Worm (Caenorhabditis elegans): Measurements from ENCODE around the gene ZK856.5.

Gene ZK856.5

DNA sequence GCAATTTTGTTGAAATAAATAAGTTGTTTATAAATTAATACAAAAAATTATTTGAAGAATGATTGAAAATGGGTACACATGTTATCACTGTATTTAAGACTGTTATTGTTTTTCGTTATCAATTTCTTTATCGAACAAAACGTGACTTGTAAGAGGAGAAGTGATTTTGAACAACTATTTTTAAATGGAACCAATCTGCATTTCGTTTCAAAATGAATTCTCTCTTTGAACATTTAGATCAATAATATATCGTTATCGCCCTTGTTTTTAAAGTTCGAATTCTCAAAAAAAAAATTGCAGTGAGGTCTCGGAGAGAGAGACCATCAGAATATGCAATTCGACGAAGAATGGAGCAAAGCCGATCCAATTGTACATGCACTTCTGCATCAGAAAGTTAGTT, 10.7 kb downstream of the ZK856.5 start, which contains the start of gene cul-5:
cul-5 (plus strand) TSS at position 301 of the 400 bp plus-strand sequence.
- TF ChIP-seq T22C8.4 (GFP tag; IDR thresholded peaks at IDR 0.05) = no peak
- no peak for TF ChIP-seq ref-1 (GFP tag; conservative IDR thresholded peaks at IDR 0.05)
- no peak for TF ChIP-seq klf-2 (GFP tag; conservative IDR thresholded peaks at IDR 0.05)
- no peak for TF ChIP-seq tab-1 (GFP tag; IDR thresholded peaks at IDR 0.05)
- no peak for TF ChIP-seq flt-1 (GFP tag; IDR thresholded peaks at IDR 0.05)
- no peak for TF ChIP-seq med-1 (GFP tag; optimal IDR thresholded peaks at IDR 0.05; ENCODE audit: insufficient read depth)
- no peak for TF ChIP-seq ztf-29 (GFP tag; IDR thresholded peaks at IDR 0.05)
- TF ChIP-seq ztf-23 (GFP tag; IDR thresholded peaks at IDR 0.05) = no peak
- no peak for TF ChIP-seq cog-1 (tag; optimal IDR thresholded peaks at IDR 0.05)

ce11 chrV:10178166-10178565, 11.8 kb downstream of the ZK856.5 start:
- peak; percentile 46 for TF ChIP-seq cog-1 (tag; optimal IDR thresholded peaks at IDR 0.05)
- TF ChIP-seq tab-1 (GFP tag; IDR thresholded peaks at IDR 0.05) = no peak

DNA sequence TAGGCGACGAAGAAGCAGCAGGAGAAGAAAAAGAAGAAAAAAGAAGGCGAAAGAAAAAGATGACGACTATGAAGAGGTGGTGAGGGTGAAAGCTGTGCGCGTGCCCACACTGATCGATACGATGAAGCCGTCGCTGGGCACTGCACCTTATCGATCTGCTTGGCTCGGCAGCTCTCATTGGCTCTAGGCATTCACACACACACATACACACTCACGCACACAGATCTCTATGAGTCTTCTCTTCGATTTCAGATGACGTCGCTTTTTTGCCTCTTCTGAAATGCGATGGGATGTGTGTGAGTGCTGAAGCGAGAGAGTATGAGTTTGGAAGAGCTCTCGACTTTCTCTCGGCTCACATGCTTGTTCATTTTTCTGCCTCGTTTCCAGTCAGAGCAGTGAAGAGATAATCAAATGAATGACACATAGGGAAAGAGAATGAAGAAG, 15.3 kb downstream of the ZK856.5 start:
- TF ChIP-seq ref-1 (GFP tag; conservative IDR thresholded peaks at IDR 0.05) (no peak), cog-1 (tag; optimal IDR thresholded peaks at IDR 0.05) (no peak), T22C8.4 (GFP tag; IDR thresholded peaks at IDR 0.05) (peak; percentile 79), klf-2 (GFP tag; conservative IDR thresholded peaks at IDR 0.05) (no peak)

ce11 chrV:10173653-10174052, 16.3 kb downstream of the ZK856.5 start, which contains the start of gene egl-3:
egl-3 (minus strand) TSS chrV:10173753.
- TF ChIP-seq klf-2 (GFP tag; conservative IDR thresholded peaks at IDR 0.05) = no peak
- no peak for TF ChIP-seq T22C8.4 (GFP tag; IDR thresholded peaks at IDR 0.05)
- no peak for TF ChIP-seq med-1 (GFP tag; optimal IDR thresholded peaks at IDR 0.05; ENCODE audit: insufficient read depth)
- no peak for TF ChIP-seq ztf-29 (GFP tag; IDR thresholded peaks at IDR 0.05)
- no peak for TF ChIP-seq cog-1 (tag; optimal IDR thresholded peaks at IDR 0.05)
- no peak for TF ChIP-seq flt-1 (GFP tag; IDR thresholded peaks at IDR 0.05)

ce11 chrV:10168870-10169269, 21.1 kb downstream of the ZK856.5 start:
- TF ChIP-seq ztf-23 (GFP tag; IDR thresholded peaks at IDR 0.05) (no peak), tab-1 (GFP tag; IDR thresholded peaks at IDR 0.05) (no peak), med-1 (GFP tag; optimal IDR thresholded peaks at IDR 0.05; ENCODE audit: insufficient read depth) (no peak), ref-1 (GFP tag; conservative IDR thresholded peaks at IDR 0.05) (no peak), ztf-29 (GFP tag; IDR thresholded peaks at IDR 0.05) (no peak), klf-2 (GFP tag; conservative IDR thresholded peaks at IDR 0.05) (no peak), flt-1 (GFP tag; IDR thresholded peaks at IDR 0.05) (no peak), cog-1 (tag; optimal IDR thresholded peaks at IDR 0.05) (no peak), T22C8.4 (GFP tag; IDR thresholded peaks at IDR 0.05) (no peak)

ce11 chrV:10166368-10166767, 23.6 kb downstream of the ZK856.5 start, which contains the start of gene C51E3.6:
C51E3.6 (minus strand) TSS chrV:10166468.
- TF ChIP-seq cog-1 (tag; optimal IDR thresholded peaks at IDR 0.05) = no peak
- no peak for TF ChIP-seq ztf-23 (GFP tag; IDR thresholded peaks at IDR 0.05)
- no peak for TF ChIP-seq flt-1 (GFP tag; IDR thresholded peaks at IDR 0.05)
- no peak for TF ChIP-seq ref-1 (GFP tag; conservative IDR thresholded peaks at IDR 0.05)
- TF ChIP-seq klf-2 (GFP tag; conservative IDR thresholded peaks at IDR 0.05) = no peak

- no peak for TF ChIP-seq klf-2 (GFP tag; conservative IDR thresholded peaks at IDR 0.05)
- TF ChIP-seq ztf-23 (GFP tag; IDR thresholded peaks at IDR 0.05) = no peak
- TF ChIP-seq T22C8.4 (GFP tag; IDR thresholded peaks at IDR 0.05) = no peak
- no peak for TF ChIP-seq flt-1 (GFP tag; IDR thresholded peaks at IDR 0.05)
- no peak for TF ChIP-seq ref-1 (GFP tag; conservative IDR thresholded peaks at IDR 0.05)
- no peak for TF ChIP-seq tab-1 (GFP tag; IDR thresholded peaks at IDR 0.05)
- TF ChIP-seq ztf-29 (GFP tag; IDR thresholded peaks at IDR 0.05) = no peak
- no peak for TF ChIP-seq cog-1 (tag; optimal IDR thresholded peaks at IDR 0.05)
- no peak for TF ChIP-seq med-1 (GFP tag; optimal IDR thresholded peaks at IDR 0.05; ENCODE audit: insufficient read depth)
Observed at ce11 chrV:10160954-10161353, 29.0 kb downstream of the ZK856.5 start, which contains the start of gene C51E3.10. C51E3.10 (minus strand) TSS chrV:10161134.

- TF ChIP-seq cog-1 (tag; optimal IDR thresholded peaks at IDR 0.05) (no peak), klf-2 (GFP tag; conservative IDR thresholded peaks at IDR 0.05) (no peak), med-1 (GFP tag; optimal IDR thresholded peaks at IDR 0.05; ENCODE audit: insufficient read depth) (no peak), ref-1 (GFP tag; conservative IDR thresholded peaks at IDR 0.05) (no peak), ztf-29 (GFP tag; IDR thresholded peaks at IDR 0.05) (no peak), tab-1 (GFP tag; IDR thresholded peaks at IDR 0.05) (no peak), T22C8.4 (GFP tag; IDR thresholded peaks at IDR 0.05) (no peak), ztf-23 (GFP tag; IDR thresholded peaks at IDR 0.05) (no peak), flt-1 (GFP tag; IDR thresholded peaks at IDR 0.05) (no peak)
Observed at ce11 chrV:10159972-10160371, 30.0 kb downstream of the ZK856.5 start.

DNA sequence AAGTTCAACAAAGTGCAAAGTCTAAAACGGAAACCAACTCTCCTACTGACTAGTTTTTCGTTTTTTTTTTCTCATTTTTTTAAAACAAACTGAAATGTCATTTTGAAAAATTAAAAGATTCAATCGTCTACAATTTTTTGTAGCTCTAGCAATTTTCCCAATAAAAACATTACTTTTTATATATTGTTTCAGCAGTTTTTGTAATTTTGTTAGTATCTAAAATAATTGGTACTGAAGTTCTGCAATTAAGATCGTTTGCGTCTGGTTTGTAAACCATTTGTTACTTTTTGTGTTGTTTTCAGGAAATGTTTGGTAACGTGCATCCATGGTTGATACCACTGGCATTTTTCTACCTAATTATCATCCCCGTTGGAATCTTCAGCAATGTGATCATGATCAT, 31.4 kb downstream of the ZK856.5 start, which contains the start of gene srsx-30:
srsx-30 (plus strand) TSS at position 301 of the 400 bp plus-strand sequence.
- no peak for TF ChIP-seq flt-1 (GFP tag; IDR thresholded peaks at IDR 0.05)
- no peak for TF ChIP-seq ref-1 (GFP tag; conservative IDR thresholded peaks at IDR 0.05)

DNA sequence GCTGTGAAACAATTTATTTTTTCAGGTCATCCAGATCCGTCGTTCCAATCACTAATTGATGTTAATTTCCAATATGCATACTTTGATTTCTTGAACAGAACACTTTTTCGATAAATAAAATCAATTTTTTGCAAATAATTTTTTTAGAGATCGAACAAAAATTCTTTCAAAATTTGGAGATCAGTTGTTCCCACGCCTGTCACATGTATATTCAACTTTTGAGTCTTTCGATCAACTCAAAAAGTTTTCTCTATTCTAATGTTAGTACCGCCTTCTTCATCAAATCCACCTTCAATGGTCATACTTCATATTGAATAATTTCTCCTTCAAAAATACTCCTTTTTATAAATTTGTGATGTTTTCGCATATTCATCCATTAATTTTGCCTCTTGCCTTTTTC, 35.2 kb downstream of the ZK856.5 start, which contains the start of gene srsx-29:
srsx-29 (plus strand) TSS at position 301 of the 400 bp plus-strand sequence.
- TF ChIP-seq cog-1 (tag; optimal IDR thresholded peaks at IDR 0.05) (no peak), ztf-29 (GFP tag; IDR thresholded peaks at IDR 0.05) (no peak), ztf-23 (GFP tag; IDR thresholded peaks at IDR 0.05) (no peak), T22C8.4 (GFP tag; IDR thresholded peaks at IDR 0.05) (no peak), med-1 (GFP tag; optimal IDR thresholded peaks at IDR 0.05; ENCODE audit: insufficient read depth) (no peak), ref-1 (GFP tag; conservative IDR thresholded peaks at IDR 0.05) (no peak)

DNA sequence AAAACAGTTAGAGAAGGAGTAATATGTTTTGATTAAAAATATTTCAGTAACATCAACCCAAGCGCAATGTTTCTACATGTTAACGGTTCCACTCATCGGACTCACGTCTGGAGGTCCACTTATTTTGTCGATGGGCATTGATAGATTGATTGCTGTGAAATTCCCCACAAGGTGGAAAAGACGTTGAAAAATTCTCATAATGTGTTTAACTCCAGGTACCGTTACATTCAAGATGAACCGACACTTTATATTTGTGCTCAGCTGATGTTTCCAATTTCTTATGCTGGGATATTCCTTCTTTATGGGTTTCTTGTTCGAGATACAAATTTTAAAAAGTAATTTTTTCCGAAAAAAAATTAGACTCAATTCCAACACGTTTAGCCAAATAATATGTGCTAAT, 36.9 kb downstream of the ZK856.5 start:
- TF ChIP-seq med-1 (GFP tag; optimal IDR thresholded peaks at IDR 0.05; ENCODE audit: insufficient read depth) (no peak), ztf-23 (GFP tag; IDR thresholded peaks at IDR 0.05) (no peak), tab-1 (GFP tag; IDR thresholded peaks at IDR 0.05) (no peak), cog-1 (tag; optimal IDR thresholded peaks at IDR 0.05) (no peak), ztf-29 (GFP tag; IDR thresholded peaks at IDR 0.05) (no peak), ref-1 (GFP tag; conservative IDR thresholded peaks at IDR 0.05) (no peak), T22C8.4 (GFP tag; IDR thresholded peaks at IDR 0.05) (no peak), flt-1 (GFP tag; IDR thresholded peaks at IDR 0.05) (no peak), klf-2 (GFP tag; conservative IDR thresholded peaks at IDR 0.05) (no peak)

Data from whole organism, midembryonic.